Worm (Caenorhabditis elegans): ENCODE results near the gene W03C9.5.
A peak's percentile ranks its signal among the peaks of the same experiment; 100 is the strongest.

W03C9.5 gene

DNA sequence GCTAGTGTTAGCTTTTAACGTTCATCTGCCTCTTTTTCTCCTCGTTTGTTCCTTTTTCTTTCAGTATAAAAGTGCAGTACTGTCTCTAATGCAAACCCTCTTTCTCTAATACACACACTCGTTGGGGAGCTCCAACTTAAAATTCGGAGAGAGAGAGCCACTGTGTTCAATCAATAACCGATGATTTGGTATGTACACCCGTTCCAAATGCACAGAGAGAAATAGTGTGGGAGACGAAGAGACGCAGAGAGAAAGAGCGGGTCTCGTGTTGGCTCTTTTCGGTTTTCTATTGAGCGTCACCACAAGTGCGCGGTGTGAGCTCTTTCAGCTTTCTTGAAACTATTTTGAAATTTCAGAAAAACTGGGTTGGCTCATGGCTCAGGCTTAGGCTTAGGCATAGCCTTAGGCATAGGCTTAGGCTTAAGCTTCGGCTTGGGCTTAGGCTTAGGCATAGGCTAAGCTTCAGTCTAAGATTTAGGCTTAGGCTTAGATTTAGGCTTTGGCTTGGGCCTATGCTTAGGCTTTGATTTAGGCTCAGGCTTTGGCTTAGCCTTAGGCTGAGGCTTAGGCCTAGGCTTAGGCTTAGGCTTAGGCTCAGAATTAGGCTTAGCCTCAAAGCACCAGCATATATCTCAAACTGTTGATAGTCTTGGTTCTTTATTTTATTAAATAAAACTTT is 43.6 kb downstream of the W03C9.5 start:
- no peak for TF ChIP-seq lsy-2 (tag; optimal IDR thresholded peaks at IDR 0.05)
- TF ChIP-seq madf-9 (GFP tag; conservative IDR thresholded peaks at IDR 0.05): 0 out of 2 replicates have a peak, but pooled peaks have one; percentile 17

DNA sequence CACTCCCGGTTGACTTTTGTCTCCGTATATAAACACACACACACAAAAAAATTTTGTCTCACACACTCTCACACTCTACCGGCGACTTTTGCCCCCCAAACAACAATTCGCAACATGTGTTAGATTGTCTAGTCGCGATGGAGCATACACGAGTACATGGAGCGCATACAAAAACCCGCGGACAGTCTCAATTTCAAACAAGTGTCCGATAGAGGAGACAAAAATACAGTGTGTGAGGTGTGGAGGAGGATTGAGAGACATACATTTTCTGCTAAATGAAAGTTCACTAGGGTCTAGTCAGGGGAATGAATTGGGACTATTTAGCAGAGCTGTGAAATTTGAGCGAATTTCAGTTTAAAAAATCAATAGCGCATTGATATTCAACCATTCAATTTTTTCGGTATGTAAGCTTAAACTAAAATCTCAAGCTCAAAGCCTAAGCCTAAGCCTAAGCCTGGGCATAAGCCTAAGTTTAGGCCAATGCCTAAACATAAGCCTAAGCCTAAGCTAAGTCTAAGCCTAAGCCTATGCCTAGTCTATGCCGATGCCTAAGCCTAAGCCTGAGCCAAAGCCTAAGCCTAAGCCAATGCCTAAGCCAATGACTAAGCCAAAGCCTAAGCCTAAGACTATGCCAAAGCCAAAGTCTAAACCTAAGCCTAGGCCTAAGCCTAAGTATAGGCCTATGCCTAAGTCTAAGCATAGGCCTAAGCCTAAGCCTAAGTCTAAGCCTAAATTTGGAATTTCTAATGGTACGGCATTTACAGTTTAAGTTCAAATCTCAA is 44.4 kb downstream of the W03C9.5 start:
- TF ChIP-seq unc-39 (tag; optimal IDR thresholded peaks at IDR 0.05): no peak
- TF ChIP-seq aha-1 (tag): peak; percentile 93

DNA sequence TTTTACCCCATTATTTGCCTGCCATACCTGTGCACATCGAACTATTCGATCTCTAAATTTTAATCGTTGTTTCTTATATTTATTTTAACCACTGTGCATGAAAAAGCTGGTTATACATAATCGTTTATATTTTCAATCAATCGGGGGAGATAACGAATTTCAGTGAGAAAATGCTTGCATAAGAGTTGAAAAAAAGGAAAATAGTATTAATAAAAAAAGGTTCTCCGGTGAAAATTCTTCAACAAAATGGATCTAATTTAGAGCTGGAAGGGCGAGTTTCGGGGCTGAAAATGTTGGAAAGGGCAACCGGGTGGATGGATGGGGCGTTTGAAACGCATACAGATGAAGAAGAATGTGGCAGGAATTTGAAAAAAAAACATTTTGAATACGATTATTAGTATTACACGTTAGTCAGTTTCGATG is 49.8 kb downstream of the W03C9.5 start:
- no peak for TF ChIP-seq dve-1 (tag; optimal IDR thresholded peaks at IDR 0.05; ENCODE audit: insufficient read depth)
- TF ChIP-seq snpc-1.2 (GFP tag; IDR thresholded peaks at IDR 0.05): peak; percentile 68; the same call in 1 of the 2 replicates
- TF ChIP-seq rbr-2 (tag; optimal IDR thresholded peaks at IDR 0.05): no peak
- TF ChIP-seq tag-97 (GFP tag; IDR thresholded peaks at IDR 0.05): no peak
- 0 out of 2 replicates have a peak, but pooled peaks have one; percentile 56 for TF ChIP-seq dmd-8 (GFP tag; IDR thresholded peaks at IDR 0.05)
- no peak for TF ChIP-seq nhr-11 (tag; optimal IDR thresholded peaks at IDR 0.05)
- TF ChIP-seq mes-2 (tag; optimal IDR thresholded peaks at IDR 0.05; ENCODE audit: poor library complexity, severe bottlenecking): peak; percentile 34
- peak; percentile 36 for TF ChIP-seq spr-1 (tag; optimal IDR thresholded peaks at IDR 0.05)
- peak; percentile 89; the same call in 1 of the 2 replicates for TF ChIP-seq Y105C5A.15 (GFP tag; IDR thresholded peaks at IDR 0.05)
- TF ChIP-seq ZK337.2 (GFP tag; IDR thresholded peaks at IDR 0.05): no peak
- TF ChIP-seq R02D3.7 (tag; optimal IDR thresholded peaks at IDR 0.05): no peak
- TF ChIP-seq aha-1 (tag): no peak
- 0 out of 2 replicates have a peak, but pooled peaks have one; percentile 19 for TF ChIP-seq zfp-3 (GFP tag; conservative IDR thresholded peaks at IDR 0.05)
- peak; percentile 72; the same call in 1 of the 2 replicates for TF ChIP-seq F26F4.8 (GFP tag; conservative IDR thresholded peaks at IDR 0.05)
- TF ChIP-seq tra-1 (GFP tag; IDR thresholded peaks at IDR 0.05): 0 out of 2 replicates have a peak, but pooled peaks have one; percentile 23
- TF ChIP-seq dmd-6 (GFP tag; IDR thresholded peaks at IDR 0.05): no peak
- peak; percentile 66 for TF ChIP-seq Y48G9A.11 (GFP tag; IDR thresholded peaks at IDR 0.05)
- peak; percentile 38 for TF ChIP-seq unc-130 (GFP tag; optimal IDR thresholded peaks at IDR 0.05)
- TF ChIP-seq Y75B8A.6 (GFP tag; IDR thresholded peaks at IDR 0.05): no peak
- 0 out of 2 replicates have a peak, but pooled peaks have one; percentile 30 for TF ChIP-seq lin-29 (GFP tag; IDR thresholded peaks at IDR 0.05)
- no peak for TF ChIP-seq lin-39 (tag; optimal IDR thresholded peaks at IDR 0.05)
- TF ChIP-seq mdl-1 (tag; optimal IDR thresholded peaks at IDR 0.05): no peak
- 0 out of 2 replicates have a peak, but pooled peaks have one; percentile 33 for TF ChIP-seq T26A8.4 (GFP tag; IDR thresholded peaks at IDR 0.05)
- no peak for TF ChIP-seq nhr-77 (tag; optimal IDR thresholded peaks at IDR 0.05)
- 0 out of 2 replicates have a peak, but pooled peaks have one; percentile 15 for TF ChIP-seq egl-43 (GFP tag; IDR thresholded peaks at IDR 0.05)
- TF ChIP-seq sdz-12 (GFP tag; optimal IDR thresholded peaks at IDR 0.05): no peak
- TF ChIP-seq hlh-11 (tag; optimal IDR thresholded peaks at IDR 0.05): no peak
- peak in 1 of 2 experiments; percentile 71 for TF ChIP-seq unc-62 (GFP tag; optimal IDR thresholded peaks at IDR 0.05 in 1 of 2)
- TF ChIP-seq unc-62 (tag; optimal IDR thresholded peaks at IDR 0.05): no peak
- TF ChIP-seq spr-3 (GFP tag; optimal IDR thresholded peaks at IDR 0.05): no peak
- TF ChIP-seq F49E8.2 (tag; optimal IDR thresholded peaks at IDR 0.05; ENCODE audit: borderline replicate concordance): peak; percentile 87
- no peak for TF ChIP-seq php-3 (GFP tag; IDR thresholded peaks at IDR 0.05)
- no peak for TF ChIP-seq unc-39 (tag; optimal IDR thresholded peaks at IDR 0.05)
- peak; percentile 51 for TF ChIP-seq aly-2 (tag; optimal IDR thresholded peaks at IDR 0.05)
- TF ChIP-seq daf-8 (GFP tag; IDR thresholded peaks at IDR 0.05): 0 out of 2 replicates have a peak, but pooled peaks have one; percentile 65
- TF ChIP-seq madf-5 (GFP tag; IDR thresholded peaks at IDR 0.05): peak in 1 of 2 experiments; percentile 22; a peak in 1 of 4 replicates
- TF ChIP-seq ctbp-1 (GFP tag; IDR thresholded peaks at IDR 0.05): 0 out of 2 replicates have a peak, but pooled peaks have one; percentile 27
- peak; percentile 69; the same call in 1 of the 2 replicates for TF ChIP-seq pha-4 (GFP tag; IDR thresholded peaks at IDR 0.05)
- TF ChIP-seq pha-4 (tag; optimal IDR thresholded peaks at IDR 0.05): no peak
- peak; percentile 53 for TF ChIP-seq Y5F2A.4 (GFP tag; optimal IDR thresholded peaks at IDR 0.05)
- peak in 1 of 2 experiments; percentile 14 for TF ChIP-seq daf-16 (GFP tag; optimal IDR thresholded peaks at IDR 0.05)
- TF ChIP-seq daf-16 (tag; optimal IDR thresholded peaks at IDR 0.05): no peak

Data from whole organism, L4 larva.